Worm (Caenorhabditis elegans): ENCODE results near the gene C28A5.6.

- TF ChIP-seq T22C8.4 (GFP tag; IDR thresholded peaks at IDR 0.05): no peak
- no peak for TF ChIP-seq ztf-23 (GFP tag; IDR thresholded peaks at IDR 0.05)
- TF ChIP-seq ref-1 (GFP tag; conservative IDR thresholded peaks at IDR 0.05): no peak
- no peak for TF ChIP-seq cog-1 (tag; optimal IDR thresholded peaks at IDR 0.05)
- TF ChIP-seq klf-2 (GFP tag; conservative IDR thresholded peaks at IDR 0.05): no peak
- TF ChIP-seq ztf-29 (GFP tag; IDR thresholded peaks at IDR 0.05): no peak
- no peak for TF ChIP-seq med-1 (GFP tag; optimal IDR thresholded peaks at IDR 0.05; ENCODE audit: insufficient read depth)
- no peak for TF ChIP-seq flt-1 (GFP tag; IDR thresholded peaks at IDR 0.05)
These were observed 32.2 kb downstream of the C28A5.6 start, which contains the start of gene R07E5.5 for ce11 chrIII:4397115-4397514.

All from whole organism, midembryonic.